Worm (Caenorhabditis elegans) whole organism, L1 larva: Measurements from ENCODE around the gene C40H1.8.
A peak's percentile ranks its signal among the peaks of the same experiment; 100 is the strongest.

Source experiments
- C34B4.2 ChIP-seq: sonication (generic microtip); optimal IDR thresholded peaks from 2 replicates; lab custom pipeline; 2017; ENCODE audit warnings: mild to moderate bottlenecking, missing genetic modification characterization, missing compliant biosample characterization
- F16B12.6 ChIP-seq: fragments of 150-350 bp; optimal IDR thresholded peaks from 2 replicates; lab custom pipeline; 2014; ENCODE audit warnings: missing biosample characterization, missing genetic modification characterization
- aha-1 ChIP-seq: fragments of 150-350 bp; optimal IDR thresholded peaks from 2 replicates; lab custom pipeline; 2014; ENCODE audit warnings: missing biosample characterization, missing genetic modification characterization
- blmp-1 ChIP-seq: fragments of 150-350 bp; optimal IDR thresholded peaks from 2 replicates; lab custom pipeline; 2014; ENCODE audit warnings: missing biosample characterization, missing genetic modification characterization
- ceh-63 ChIP-seq: fragments of 200-800 bp; sonication (Bioruptor generic); optimal IDR thresholded peaks from 2 replicates; lab custom pipeline; 2018; ENCODE audit warnings: mild to moderate bottlenecking, missing genetic modification characterization, missing compliant biosample characterization
- ceh-8 ChIP-seq: fragments of 200-800 bp; sonication (Bioruptor generic); optimal IDR thresholded peaks from 2 replicates; lab custom pipeline; 2018; ENCODE audit warnings: mild to moderate bottlenecking, missing genetic modification characterization, moderate library complexity, missing compliant biosample characterization
- ceh-82 ChIP-seq, 3 experiments: fragments of 150-350 bp in 1 of 3; sonication (generic microtip) in 2 of 3; optimal IDR thresholded peaks; 2 replicates each; lab custom pipeline; 2014 to 2017; ENCODE audit warnings: missing biosample characterization in 3 of 3, missing genetic modification characterization in 3 of 3
- ces-1 ChIP-seq: fragments of 150-350 bp; optimal IDR thresholded peaks from 2 replicates; lab custom pipeline; 2014; ENCODE audit warnings: missing biosample characterization, missing genetic modification reagents, missing genetic modification characterization
- dpl-1 ChIP-seq, 3 experiments: fragments of 150-350 bp in 2 of 3; sonication (generic microtip) in 1 of 3; optimal IDR thresholded peaks; 2 replicates each; lab custom pipeline; 2014 to 2017; ENCODE audit warnings: missing biosample characterization in 3 of 3, missing genetic modification characterization in 3 of 3, missing genetic modification reagents in 3 of 3
- efl-1 ChIP-seq, 4 experiments: fragments of 150-350 bp; optimal IDR thresholded peaks in 3 of 4; peaks in 1 of 4; 1 replicate in 1 of 4; 2 replicates in 3 of 4; lab custom pipeline; 2014; ENCODE audit warnings: missing biosample characterization in 2 of 4, missing genetic modification characterization in 2 of 4, missing genetic modification reagents in 2 of 4
- egl-13 ChIP-seq: sonication (generic microtip); optimal IDR thresholded peaks from 2 replicates; lab custom pipeline; 2016; ENCODE audit warnings: missing genotype, missing genetic modification reagents, missing genetic modification characterization, missing compliant biosample characterization
- elt-2 ChIP-seq: sonication (generic microtip); optimal IDR thresholded peaks from 2 replicates; lab custom pipeline; 2016; ENCODE audit warnings: missing genetic modification characterization, mild to moderate bottlenecking, inconsistent platforms, missing compliant biosample characterization, missing genetic modification reagents
- elt-3 ChIP-seq, 6 experiments: fragments of 150-350 bp in 1 of 6; sonication (generic microtip); optimal IDR thresholded peaks; 2 replicates each; lab custom pipeline; 2017 to 2018; ENCODE audit warnings: missing biosample characterization in 6 of 6, missing genetic modification characterization in 6 of 6, inconsistent platforms in 1 of 6
- fos-1 ChIP-seq: fragments of 150-350 bp; optimal IDR thresholded peaks from 2 replicates; lab custom pipeline; 2014; ENCODE audit warnings: missing biosample characterization, missing genetic modification characterization
- grh-1 ChIP-seq: fragments of 200-800 bp; sonication (Bioruptor generic); IDR thresholded peaks from 2 replicates; pipeline ENCODE4 v1.3.6; 2022; ENCODE audit warnings: missing genetic modification reagents, missing genetic modification characterization, missing compliant biosample characterization
- hlh-4 ChIP-seq: sonication (generic microtip); optimal IDR thresholded peaks from 2 replicates; lab custom pipeline; 2016; ENCODE audit warnings: mild to moderate bottlenecking, missing genetic modification characterization, missing compliant biosample characterization
- lin-14 ChIP-seq: fragments of 200-800 bp; sonication (Bioruptor generic); optimal IDR thresholded peaks from 2 replicates; lab custom pipeline; 2018; ENCODE audit warnings: mild to moderate bottlenecking, missing genetic modification characterization, moderate library complexity, missing compliant biosample characterization
- lin-35 ChIP-seq, 2 experiments: fragments of 150-350 bp; optimal IDR thresholded peaks; 2 replicates each; lab custom pipeline; 2014; ENCODE audit warnings: missing biosample characterization in 2 of 2, missing genetic modification characterization in 2 of 2, missing genetic modification reagents in 2 of 2
- lin-39 ChIP-seq: fragments of 150-350 bp; optimal IDR thresholded peaks from 2 replicates; lab custom pipeline; 2014; ENCODE audit warnings: missing biosample characterization, missing genetic modification reagents, missing genetic modification characterization
- lir-3 ChIP-seq: sonication (generic microtip); optimal IDR thresholded peaks from 2 replicates; lab custom pipeline; 2016; ENCODE audit warnings: mild to moderate bottlenecking, missing genetic modification characterization, moderate library complexity, missing compliant biosample characterization; ENCODE audit not compliant: poor library complexity
- lsy-2 ChIP-seq, 2 experiments: fragments of 150-350 bp; optimal IDR thresholded peaks; 2 replicates each; lab custom pipeline; 2014; ENCODE audit warnings: missing biosample characterization in 2 of 2, missing genetic modification characterization in 2 of 2
- mdl-1 ChIP-seq, 2 experiments: fragments of 150-350 bp; optimal IDR thresholded peaks; 2 replicates each; lab custom pipeline; 2014 to 2017; ENCODE audit warnings: missing biosample characterization in 2 of 2, missing genetic modification characterization in 2 of 2, inconsistent platforms in 1 of 2
- mep-1 ChIP-seq: fragments of 150-350 bp; optimal IDR thresholded peaks from 2 replicates; lab custom pipeline; 2014; ENCODE audit warnings: missing biosample characterization, missing genetic modification characterization
- nhr-12 ChIP-seq: sonication (generic microtip); optimal IDR thresholded peaks from 2 replicates; lab custom pipeline; 2017; ENCODE audit warnings: missing biosample characterization, missing genetic modification characterization
- nhr-20 ChIP-seq: sonication (generic microtip); optimal IDR thresholded peaks from 2 replicates; lab custom pipeline; 2016; ENCODE audit warnings: mild to moderate bottlenecking, missing genetic modification characterization, missing compliant biosample characterization
- nhr-237 ChIP-seq: fragments of 150-350 bp; optimal IDR thresholded peaks from 2 replicates; lab custom pipeline; 2014; ENCODE audit warnings: missing biosample characterization, missing genetic modification characterization
- nhr-28 ChIP-seq: fragments of 150-350 bp; optimal IDR thresholded peaks from 2 replicates; lab custom pipeline; 2014; ENCODE audit warnings: missing biosample characterization, missing genetic modification characterization
- nhr-47 ChIP-seq: sonication (generic microtip); optimal IDR thresholded peaks from 2 replicates; lab custom pipeline; 2016; ENCODE audit warnings: mild to moderate bottlenecking, missing genetic modification characterization, moderate library complexity, missing compliant biosample characterization
- nhr-71 ChIP-seq: sonication (generic microtip); optimal IDR thresholded peaks from 2 replicates; lab custom pipeline; 2016; ENCODE audit warnings: mild to moderate bottlenecking, missing genetic modification characterization, moderate library complexity, missing compliant biosample characterization
- nhr-76 ChIP-seq: sonication (generic microtip); optimal IDR thresholded peaks from 2 replicates; lab custom pipeline; 2017; ENCODE audit warnings: missing biosample characterization, missing genetic modification characterization
- nhr-77 ChIP-seq: fragments of 150-350 bp; optimal IDR thresholded peaks from 2 replicates; lab custom pipeline; 2014; ENCODE audit warnings: missing biosample characterization, missing genetic modification characterization
- nhr-85 ChIP-seq: sonication (generic microtip); peaks from one replicate; lab custom pipeline; 2016; ENCODE audit warnings: missing genetic modification characterization, inconsistent platforms, missing compliant biosample characterization
- nhr-90 ChIP-seq: sonication (generic microtip); optimal IDR thresholded peaks from 2 replicates; lab custom pipeline; 2016; ENCODE audit warnings: mild to moderate bottlenecking, missing genetic modification characterization, missing compliant biosample characterization; ENCODE audit not compliant: poor library complexity
- pag-3 ChIP-seq: sonication (generic microtip); optimal IDR thresholded peaks from 2 replicates; lab custom pipeline; 2017; ENCODE audit warnings: missing genetic modification characterization, mild to moderate bottlenecking, missing compliant biosample characterization, antibody characterized with exemption, borderline replicate concordance; ENCODE audit not compliant: insufficient read depth
- pax-3 ChIP-seq: fragments of 200-800 bp; sonication (Bioruptor generic); optimal IDR thresholded peaks from 2 replicates; lab custom pipeline; 2018; ENCODE audit warnings: mild to moderate bottlenecking, missing genetic modification characterization, moderate library complexity, missing compliant biosample characterization
- skn-1 ChIP-seq: fragments of 150-350 bp; optimal IDR thresholded peaks from 2 replicates; lab custom pipeline; 2014; ENCODE audit warnings: missing biosample characterization, missing genetic modification characterization
- snu-23 ChIP-seq: sonication (generic microtip); optimal IDR thresholded peaks from 2 replicates; lab custom pipeline; 2016; ENCODE audit warnings: missing genetic modification characterization, missing compliant biosample characterization
- sptf-1 ChIP-seq: fragments of 150-350 bp; optimal IDR thresholded peaks from 2 replicates; lab custom pipeline; 2014; ENCODE audit warnings: missing biosample characterization, missing genetic modification characterization
- sup-37 ChIP-seq: fragments of 200-800 bp; sonication (Bioruptor generic); optimal IDR thresholded peaks from 2 replicates; lab custom pipeline; 2018; ENCODE audit warnings: mild to moderate bottlenecking, missing genetic modification characterization, missing compliant biosample characterization
- tbx-2 ChIP-seq: sonication (generic microtip); optimal IDR thresholded peaks from 2 replicates; lab custom pipeline; 2016; ENCODE audit warnings: missing genetic modification characterization, missing compliant biosample characterization
- unc-130 ChIP-seq: fragments of 150-350 bp; optimal IDR thresholded peaks from 2 replicates; lab custom pipeline; 2017; ENCODE audit warnings: missing biosample characterization, missing genetic modification characterization, inconsistent platforms
- unc-98 ChIP-seq: fragments of 200-800 bp; sonication (Bioruptor generic); IDR thresholded peaks from 2 replicates; pipeline ENCODE4 v1.3.6; 2022; ENCODE audit warnings: missing genetic modification characterization, missing compliant biosample characterization
- vab-15 ChIP-seq: sonication (generic microtip); optimal IDR thresholded peaks from 2 replicates; lab custom pipeline; 2017; ENCODE audit warnings: missing genotype, mild to moderate bottlenecking, missing genetic modification characterization, missing compliant biosample characterization

The C40H1.8 gene

ce11 chrIII:9314476-9314875 is at the start of gene C40H1.8:
TSS of gene C40H1.8 (plus strand) at chrIII:9314717.
- no peak for TF ChIP-seq ceh-8 (GFP tag; lab: Kevin White, UChicago)
- TF ChIP-seq lin-14 (GFP tag; lab: Kevin White, UChicago): peak; percentile 7
- TF ChIP-seq lir-3 (tag; lab: Kevin White, UChicago): no peak
- no peak for TF ChIP-seq lin-35 (GFP tag; optimal IDR thresholded peaks at IDR 0.05; lab: Kevin White, UChicago)
- no peak for TF ChIP-seq ceh-63
- no peak for TF ChIP-seq hlh-4 (tag; lab: Kevin White, UChicago)
- TF ChIP-seq sup-37: no peak
- TF ChIP-seq nhr-77 (tag; lab: Kevin White, UChicago): no peak
- TF ChIP-seq aha-1 (tag; lab: Kevin White, UChicago): no peak
- TF ChIP-seq elt-2 (tag; lab: Kevin White, UChicago): peak; percentile 39
- no peak for TF ChIP-seq nhr-76
- TF ChIP-seq nhr-12 (tag; lab: Kevin White, UChicago): no peak
- no peak for TF ChIP-seq lin-39

ce11 chrIII:9269012-9269471 is 45.5 kb upstream of the C40H1.8 start, which contains the start of gene clip-1:
TSS of gene clip-1 (minus strand) at chrIII:9269062.
- TF ChIP-seq nhr-71 (peak; percentile 53), snu-23 (peak; percentile 53), C34B4.2 (tag; lab: Kevin White, UChicago) (no peak), nhr-28 (no peak), ces-1 (GFP tag; lab: Kevin White, UChicago) (no peak), nhr-20 (tag; lab: Kevin White, UChicago) (peak; percentile 52), lin-35 (GFP tag; optimal IDR thresholded peaks at IDR 0.05; lab: Kevin White, UChicago) (peak in 1 of 2 experiments; percentile 71), unc-130 (tag; lab: Kevin White, UChicago) (peak; percentile 40), mep-1 (tag; lab: Kevin White, UChicago) (peak; percentile 20), unc-98 (no peak), blmp-1 (tag; lab: Kevin White, UChicago) (peak; percentile 76), nhr-85 (tag; lab: Kevin White, UChicago) (peak; percentile 74), lsy-2 (tag; optimal IDR thresholded peaks at IDR 0.05; lab: Kevin White, UChicago) (peak in 1 of 2 experiments; percentile 44), efl-1 (optimal IDR thresholded peaks at IDR 0.05; lab: Kevin White, UChicago) (peak; percentile 18 to 22), efl-1 (GFP tag; optimal IDR thresholded peaks at IDR 0.05 in 1 of 2; lab: Kevin White, UChicago) (no peak), egl-13 (tag; lab: Kevin White, UChicago) (no peak), grh-1 (GFP tag; lab: Robert Waterston, UW) (no peak), lir-3 (tag; lab: Kevin White, UChicago) (peak; percentile 16), vab-15 (tag; lab: Kevin White, UChicago) (no peak), aha-1 (tag; lab: Kevin White, UChicago) (no peak), nhr-90 (tag; lab: Kevin White, UChicago) (peak; percentile 11), tbx-2 (peak; percentile 21), fos-1 (no peak), dpl-1 (GFP tag; optimal IDR thresholded peaks at IDR 0.05; lab: Kevin White, UChicago) (peak in 1 of 3 experiments; percentile 29), nhr-47 (tag; lab: Kevin White, UChicago) (peak; percentile 19), elt-3 (tag; optimal IDR thresholded peaks at IDR 0.05; lab: Kevin White, UChicago) (peak in 5 of 6 experiments; percentile 40 to 74 (median 50)), sptf-1 (tag; lab: Kevin White, UChicago) (no peak), F16B12.6 (tag; lab: Kevin White, UChicago) (no peak), pax-3 (no peak), nhr-237 (tag; lab: Kevin White, UChicago) (peak; percentile 14), mdl-1 (tag; optimal IDR thresholded peaks at IDR 0.05; lab: Kevin White, UChicago) (peak in 1 of 2 experiments; percentile 21), lin-14 (GFP tag; lab: Kevin White, UChicago) (peak; percentile 68), ceh-82 (tag; optimal IDR thresholded peaks at IDR 0.05; lab: Kevin White, UChicago) (no peak), skn-1 (tag; lab: Kevin White, UChicago) (no peak), pag-3 (tag; lab: Kevin White, UChicago) (peak; percentile 44)
